Fruit fly (Drosophila melanogaster): ENCODE results near the gene Ctps.

- TF ChIP-seq CG8301 (tag; optimal IDR thresholded peaks at IDR 0.05) (no peak), Ets98B (GFP tag; IDR thresholded peaks at IDR 0.05) (no peak), CG9948 (tag; optimal IDR thresholded peaks at IDR 0.05) (no peak), Pif1A (GFP tag; optimal IDR thresholded peaks at IDR 0.05) (peak; percentile 0), CG13204 (GFP tag; optimal IDR thresholded peaks at IDR 0.05) (no peak), EcR (GFP tag; optimal IDR thresholded peaks at IDR 0.05) (no peak), CG32121 (GFP tag; IDR thresholded peaks at IDR 0.05) (no peak), CG17806 (tag; optimal IDR thresholded peaks at IDR 0.05) (no peak), CG8159 (tag; optimal IDR thresholded peaks at IDR 0.05) (no peak)
Observed at dm6 chr3L:15097878-15098520, at the start of gene Ctps.

Measured in whole organism, pupa.